Worm (Caenorhabditis elegans) whole organism, L3 larva: ENCODE results near the gene shc-3.

Experiments used
- R02D3.7 ChIP-seq: fragments of 150-350 bp; optimal IDR thresholded peaks from 2 replicates; lab custom pipeline; 2014; ENCODE audit warnings: missing biosample characterization, missing genetic modification characterization
- ZK546.5 ChIP-seq: sonication (generic microtip); optimal IDR thresholded peaks from 2 replicates; lab custom pipeline; 2017; ENCODE audit warnings: missing biosample characterization, missing genetic modification characterization
- aly-2 ChIP-seq: fragments of 150-350 bp; optimal IDR thresholded peaks from 2 replicates; lab custom pipeline; 2014; ENCODE audit warnings: missing biosample characterization, missing genetic modification characterization
- ama-1 ChIP-seq: fragments of 150-350 bp; optimal IDR thresholded peaks from 2 replicates; lab custom pipeline; 2018
- ceh-16 ChIP-seq: sonication (generic microtip); optimal IDR thresholded peaks from 2 replicates; lab custom pipeline; 2017; ENCODE audit warnings: missing biosample characterization, missing genetic modification characterization
- ceh-28 ChIP-seq: fragments of 150-350 bp; optimal IDR thresholded peaks from 2 replicates; lab custom pipeline; 2014; ENCODE audit warnings: missing biosample characterization, missing genetic modification reagents, missing genetic modification characterization
- ceh-82 ChIP-seq: fragments of 150-350 bp; optimal IDR thresholded peaks from 2 replicates; lab custom pipeline; 2014; ENCODE audit warnings: missing biosample characterization, missing genetic modification characterization
- ceh-9 ChIP-seq: sonication (generic microtip); optimal IDR thresholded peaks from 2 replicates; lab custom pipeline; 2018; ENCODE audit warnings: missing biosample characterization, missing genetic modification characterization
- daf-12 ChIP-seq: fragments of 150-350 bp; optimal IDR thresholded peaks from 2 replicates; lab custom pipeline; 2014; ENCODE audit warnings: missing biosample characterization, missing genetic modification reagents, missing genetic modification characterization
- egl-27 ChIP-seq: sonication (generic microtip); optimal IDR thresholded peaks from 4 replicates; lab custom pipeline; 2017; ENCODE audit warnings: missing biosample characterization, missing genetic modification reagents, missing genetic modification characterization
- egl-5 ChIP-seq: fragments of 150-350 bp; optimal IDR thresholded peaks from 2 replicates; lab custom pipeline; 2017; ENCODE audit warnings: missing biosample characterization, missing genetic modification reagents, missing genetic modification characterization, inconsistent platforms
- elt-1 ChIP-seq: fragments of 150-350 bp; optimal IDR thresholded peaks from 2 replicates; lab custom pipeline; 2014; ENCODE audit warnings: missing biosample characterization, missing genetic modification characterization
- elt-2 ChIP-seq: sonication (generic microtip); optimal IDR thresholded peaks from 2 replicates; lab custom pipeline; 2016; ENCODE audit warnings: missing genetic modification reagents, mild to moderate bottlenecking, missing genetic modification characterization, missing compliant biosample characterization
- elt-3 ChIP-seq, 3 experiments: fragments of 150-350 bp in 1 of 3; sonication (generic microtip) in 2 of 3; optimal IDR thresholded peaks; 2 replicates in 2 of 3; 4 replicates in 1 of 3; lab custom pipeline; 2014 to 2017; ENCODE audit warnings: missing biosample characterization in 3 of 3, missing genetic modification characterization in 3 of 3
- eor-1 ChIP-seq, 2 experiments: fragments of 150-350 bp; optimal IDR thresholded peaks; 2 replicates each; lab custom pipeline; 2014 to 2018; ENCODE audit warnings: missing biosample characterization in 2 of 2, missing genetic modification characterization in 2 of 2
- fkh-10 ChIP-seq: sonication (generic microtip); optimal IDR thresholded peaks from 2 replicates; lab custom pipeline; 2017; ENCODE audit warnings: missing biosample characterization, missing genetic modification reagents, missing genetic modification characterization
- fkh-2 ChIP-seq: fragments of 150-350 bp; optimal IDR thresholded peaks from 2 replicates; lab custom pipeline; 2014; ENCODE audit warnings: missing biosample characterization, missing genetic modification reagents, missing genetic modification characterization
- fos-1 ChIP-seq: fragments of 150-350 bp; optimal IDR thresholded peaks from 2 replicates; lab custom pipeline; 2014; ENCODE audit warnings: missing biosample characterization, missing genetic modification characterization
- hmg-11 ChIP-seq: sonication (generic microtip); optimal IDR thresholded peaks from 2 replicates; lab custom pipeline; 2016; ENCODE audit warnings: missing genetic modification characterization, missing compliant biosample characterization
- jun-1 ChIP-seq: fragments of 150-350 bp; optimal IDR thresholded peaks from 2 replicates; lab custom pipeline; 2014; ENCODE audit warnings: missing biosample characterization, missing genetic modification reagents, missing genetic modification characterization
- lin-15B ChIP-seq: fragments of 150-350 bp; optimal IDR thresholded peaks from 2 replicates; lab custom pipeline; 2014; ENCODE audit warnings: missing biosample characterization, missing genetic modification characterization
- lin-39 ChIP-seq: fragments of 150-350 bp; optimal IDR thresholded peaks from 2 replicates; lab custom pipeline; 2018; ENCODE audit warnings: missing biosample characterization, missing genetic modification reagents, missing genetic modification characterization
- lsy-12 ChIP-seq: sonication (generic microtip); optimal IDR thresholded peaks from 2 replicates; lab custom pipeline; 2016; ENCODE audit warnings: mild to moderate bottlenecking, missing genetic modification characterization, missing compliant biosample characterization
- mdl-1 ChIP-seq: fragments of 150-350 bp; optimal IDR thresholded peaks from 2 replicates; lab custom pipeline; 2014; ENCODE audit warnings: missing biosample characterization, missing genetic modification characterization
- mml-1 ChIP-seq: fragments of 150-350 bp; sonication (generic microtip); optimal IDR thresholded peaks from 3 replicates; lab custom pipeline; 2014; ENCODE audit warnings: missing biosample characterization, missing genetic modification characterization
- nfya-1 ChIP-seq: sonication (generic microtip); optimal IDR thresholded peaks from 2 replicates; lab custom pipeline; 2017; ENCODE audit warnings: missing genetic modification characterization, mild to moderate bottlenecking, missing compliant biosample characterization, antibody characterized with exemption, moderate library complexity; ENCODE audit not compliant: insufficient read depth
- nhr-11 ChIP-seq: fragments of 150-350 bp; optimal IDR thresholded peaks from 2 replicates; lab custom pipeline; 2014; ENCODE audit warnings: missing biosample characterization, missing genetic modification characterization
- nhr-12 ChIP-seq: fragments of 150-350 bp; optimal IDR thresholded peaks from 2 replicates; lab custom pipeline; 2014; ENCODE audit warnings: missing biosample characterization, missing genetic modification characterization
- nhr-23 ChIP-seq: fragments of 150-350 bp; optimal IDR thresholded peaks from 2 replicates; lab custom pipeline; 2014; ENCODE audit warnings: missing biosample characterization, missing genetic modification reagents, missing genetic modification characterization
- nhr-237 ChIP-seq: fragments of 150-350 bp; optimal IDR thresholded peaks from 2 replicates; lab custom pipeline; 2014; ENCODE audit warnings: missing biosample characterization, missing genetic modification characterization
- nhr-25 ChIP-seq: sonication (generic microtip); optimal IDR thresholded peaks from 2 replicates; lab custom pipeline; 2017; ENCODE audit warnings: missing biosample characterization, missing genetic modification characterization
- nhr-28 ChIP-seq: fragments of 150-350 bp; optimal IDR thresholded peaks from 2 replicates; lab custom pipeline; 2014; ENCODE audit warnings: missing biosample characterization, missing genetic modification characterization
- nhr-43 ChIP-seq: sonication (generic microtip); optimal IDR thresholded peaks from 2 replicates; lab custom pipeline; 2016; ENCODE audit warnings: mild to moderate bottlenecking, missing genetic modification characterization, missing compliant biosample characterization; ENCODE audit not compliant: poor library complexity, severe bottlenecking
- nhr-67 ChIP-seq: fragments of 150-350 bp; optimal IDR thresholded peaks from 2 replicates; lab custom pipeline; 2014; ENCODE audit warnings: missing biosample characterization, missing genetic modification characterization
- nhr-76 ChIP-seq: fragments of 150-350 bp; sonication (generic microtip); optimal IDR thresholded peaks from 5 replicates; lab custom pipeline; 2014; ENCODE audit warnings: missing biosample characterization, missing genetic modification characterization
- nhr-77 ChIP-seq: fragments of 150-350 bp; optimal IDR thresholded peaks from 2 replicates; lab custom pipeline; 2014; ENCODE audit warnings: missing biosample characterization, missing genetic modification characterization
- pha-4 ChIP-seq: fragments of 150-350 bp; optimal IDR thresholded peaks from 2 replicates; lab custom pipeline; 2014; ENCODE audit warnings: missing biosample characterization, missing genetic modification reagents, missing genetic modification characterization
- pqm-1 ChIP-seq: fragments of 150-350 bp; optimal IDR thresholded peaks from 2 replicates; lab custom pipeline; 2017; ENCODE audit warnings: missing biosample characterization, missing genetic modification characterization, inconsistent platforms
- sea-2 ChIP-seq: fragments of 150-350 bp; sonication (generic microtip); optimal IDR thresholded peaks from 4 replicates; lab custom pipeline; 2014; ENCODE audit warnings: missing biosample characterization, missing genetic modification reagents, missing genetic modification characterization
- skn-1 ChIP-seq: fragments of 150-350 bp; optimal IDR thresholded peaks from 2 replicates; lab custom pipeline; 2014; ENCODE audit warnings: missing biosample characterization, missing genetic modification characterization
- snpc-4 ChIP-seq: fragments of 150-350 bp; optimal IDR thresholded peaks from 2 replicates; lab custom pipeline; 2014; ENCODE audit warnings: missing biosample characterization, missing genetic modification characterization
- tbx-2 ChIP-seq: sonication (generic microtip); optimal IDR thresholded peaks from 2 replicates; lab custom pipeline; 2016; ENCODE audit warnings: mild to moderate bottlenecking, missing genetic modification characterization, missing compliant biosample characterization
- unc-39 ChIP-seq: sonication (generic microtip); optimal IDR thresholded peaks from 4 replicates; lab custom pipeline; 2017; ENCODE audit warnings: missing biosample characterization, missing genetic modification characterization
- unc-62 ChIP-seq: fragments of 150-350 bp; sonication (generic microtip); optimal IDR thresholded peaks from 4 replicates; lab custom pipeline; 2014; ENCODE audit warnings: missing biosample characterization, missing genetic modification reagents, missing genetic modification characterization
- zag-1 ChIP-seq: fragments of 150-350 bp; optimal IDR thresholded peaks from 2 replicates; lab custom pipeline; 2014; ENCODE audit warnings: missing biosample characterization, missing genetic modification characterization
- ztf-11 ChIP-seq: fragments of 150-350 bp; optimal IDR thresholded peaks from 2 replicates; lab custom pipeline; 2014; ENCODE audit warnings: missing biosample characterization, missing genetic modification characterization
- ztf-4 ChIP-seq: fragments of 150-350 bp; optimal IDR thresholded peaks from 2 replicates; lab custom pipeline; 2014; ENCODE audit warnings: missing biosample characterization, missing genetic modification characterization

The shc-3 gene

ce11 chrX:13726285-13726684 lies 8.9 kb downstream of the shc-3 start:
- TF ChIP-seq nhr-28 (tag; lab: Kevin White, UChicago): no peak
- TF ChIP-seq elt-3 (tag; optimal IDR thresholded peaks at IDR 0.05; lab: Kevin White, UChicago): peak in 1 of 3 experiments; percentile 68

- no peak for TF ChIP-seq ztf-4 (tag; lab: Kevin White, UChicago)
- TF ChIP-seq eor-1 (tag; optimal IDR thresholded peaks at IDR 0.05; lab: Kevin White, UChicago): no peak
- peak; percentile 68 for TF ChIP-seq snpc-4
- TF ChIP-seq nfya-1: peak; percentile 56
- no peak for TF ChIP-seq sea-2
- no peak for TF ChIP-seq daf-12
- no peak for TF ChIP-seq unc-39 (tag; lab: Kevin White, UChicago)
- TF ChIP-seq pqm-1: peak; percentile 9
- no peak for TF ChIP-seq fos-1
- TF ChIP-seq fkh-2 (tag; lab: Kevin White, UChicago): no peak
- no peak for TF ChIP-seq nhr-67 (tag; lab: Kevin White, UChicago)
- peak; percentile 79 for TF ChIP-seq lin-39 (tag; lab: Kevin White, UChicago)
- TF ChIP-seq elt-2: peak; percentile 20
- TF ChIP-seq ama-1 (lab: Kevin White, UChicago): no peak
- TF ChIP-seq aly-2 (tag; lab: Kevin White, UChicago): no peak
- no peak for TF ChIP-seq mml-1 (tag; lab: Kevin White, UChicago)
- TF ChIP-seq nhr-237 (tag; lab: Kevin White, UChicago): no peak
- TF ChIP-seq ztf-11 (tag; lab: Kevin White, UChicago): no peak
- no peak for TF ChIP-seq nhr-12 (tag; lab: Kevin White, UChicago)
- TF ChIP-seq R02D3.7 (tag; lab: Kevin White, UChicago): no peak
- TF ChIP-seq mdl-1: no peak
- peak; percentile 90 for TF ChIP-seq pha-4 (tag; lab: Kevin White, UChicago)
- TF ChIP-seq lin-15B: peak; percentile 44
- peak; percentile 46 for TF ChIP-seq nhr-25 (tag; lab: Kevin White, UChicago)
- no peak for TF ChIP-seq jun-1 (tag; lab: Kevin White, UChicago)
- TF ChIP-seq zag-1 (tag; lab: Kevin White, UChicago): no peak
- TF ChIP-seq ZK546.5 (tag; lab: Kevin White, UChicago): no peak
- TF ChIP-seq skn-1: no peak
- TF ChIP-seq fkh-10: no peak
- peak; percentile 27 for TF ChIP-seq egl-5 (tag; lab: Kevin White, UChicago)
- TF ChIP-seq nhr-43 (tag; lab: Kevin White, UChicago): peak; percentile 53
- TF ChIP-seq nhr-77: no peak
- no peak for TF ChIP-seq nhr-28 (tag; lab: Kevin White, UChicago)
- TF ChIP-seq tbx-2 (tag; lab: Kevin White, UChicago): no peak
- peak; percentile 50 for TF ChIP-seq ceh-28
- no peak for TF ChIP-seq ceh-82 (tag; lab: Kevin White, UChicago)
- TF ChIP-seq unc-62 (GFP tag; lab: Kevin White, UChicago): no peak
- no peak for TF ChIP-seq nhr-76 (tag; lab: Kevin White, UChicago)
- peak; percentile 59 for TF ChIP-seq nhr-23 (tag; lab: Kevin White, UChicago)
- no peak for TF ChIP-seq elt-3 (tag; optimal IDR thresholded peaks at IDR 0.05; lab: Kevin White, UChicago)
- TF ChIP-seq ceh-16 (tag; lab: Kevin White, UChicago): no peak
- no peak for TF ChIP-seq egl-27 (tag; lab: Kevin White, UChicago)
- peak; percentile 88 for TF ChIP-seq hmg-11
- no peak for TF ChIP-seq lsy-12 (tag; lab: Kevin White, UChicago)
- TF ChIP-seq ceh-9 (tag; lab: Kevin White, UChicago): no peak
- TF ChIP-seq elt-1 (tag; lab: Kevin White, UChicago): no peak
- TF ChIP-seq nhr-11 (tag; lab: Kevin White, UChicago): no peak
Measured at ce11 chrX:13726874-13727343, 9.6 kb downstream of the shc-3 start, which contains the start of gene pix-1. pix-1 (plus strand) TSS chrX:13727293.
